Fruit fly (Drosophila melanogaster): Measurements from ENCODE around the gene CG32829.

The CG32829 gene

DNA sequence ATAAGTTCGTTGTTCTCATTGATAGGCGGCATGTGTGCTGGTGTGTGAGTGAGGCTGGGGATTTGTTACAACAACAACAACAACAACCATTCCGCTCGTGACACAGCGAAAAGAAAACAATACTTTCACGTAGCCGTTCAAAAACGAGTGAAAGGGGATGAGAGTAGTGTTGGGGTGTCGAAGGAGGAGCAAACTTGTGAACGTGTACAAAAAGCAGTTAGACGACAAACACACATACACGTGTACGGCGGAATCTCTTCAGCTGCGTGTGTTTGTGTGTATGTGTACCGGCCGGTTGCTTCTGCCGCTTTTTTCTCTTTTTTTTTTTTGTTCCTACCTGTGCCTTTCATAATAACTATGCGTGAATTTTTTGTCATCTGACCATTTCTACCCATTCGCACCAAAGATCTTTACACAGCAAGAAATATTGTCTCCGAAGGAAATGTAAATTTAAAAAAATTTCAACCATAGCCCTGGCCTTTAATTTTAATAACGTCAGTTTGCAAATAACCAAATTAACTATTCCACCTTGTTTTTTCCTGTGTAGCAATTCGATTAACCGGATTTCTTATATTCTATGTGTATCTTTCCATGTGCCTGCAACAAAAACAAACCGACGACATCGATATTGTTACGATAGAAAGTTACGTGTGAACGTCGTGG, 6.0 kb upstream of the CG32829 start:
- TF ChIP-seq insv (optimal IDR thresholded peaks at IDR 0.05) (no peak), ttk (optimal IDR thresholded peaks at IDR 0.05) (no peak), h (optimal IDR thresholded peaks at IDR 0.05) (no peak), psq (optimal IDR thresholded peaks at IDR 0.05) (no peak), Sin3A (optimal IDR thresholded peaks at IDR 0.05) (no peak), Myc (optimal IDR thresholded peaks at IDR 0.05) (no peak)

DNA sequence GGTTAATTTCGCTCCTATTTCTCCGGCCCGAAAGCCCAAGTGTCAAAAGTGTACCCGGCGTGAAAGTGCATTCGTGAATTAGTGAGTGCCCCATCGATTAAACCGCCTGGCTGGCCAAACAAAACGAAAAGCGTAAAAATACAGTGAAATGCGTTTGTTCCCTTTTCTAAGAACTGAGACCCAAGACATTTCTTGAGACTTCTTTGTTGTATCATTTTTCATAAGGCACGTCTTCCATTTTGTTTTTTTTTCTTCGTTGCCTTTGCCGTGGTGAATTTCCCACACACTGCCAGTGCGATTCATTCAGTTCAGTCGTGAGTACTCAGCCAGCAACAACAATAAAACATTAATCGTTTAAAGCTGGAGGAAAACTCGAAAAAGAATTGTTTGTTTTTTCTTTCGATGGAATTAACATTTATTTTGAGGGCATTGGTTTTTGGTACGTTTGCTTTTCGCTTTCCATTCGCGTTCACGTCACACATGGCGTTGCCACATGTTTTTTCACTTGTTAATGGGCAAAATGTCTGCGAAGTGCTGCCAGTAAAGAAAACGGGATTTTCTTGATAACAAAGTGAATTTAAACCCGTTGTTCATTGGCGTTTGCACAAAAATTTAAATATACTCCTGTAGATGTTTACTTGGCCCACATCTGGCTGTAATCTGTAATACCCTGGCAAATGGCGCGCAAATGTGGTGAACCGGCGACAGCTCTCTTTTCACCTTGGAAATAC, 5.3 kb upstream of the CG32829 start:
- TF ChIP-seq Sin3A (optimal IDR thresholded peaks at IDR 0.05) (no peak), h (optimal IDR thresholded peaks at IDR 0.05) (no peak), Myc (optimal IDR thresholded peaks at IDR 0.05) (no peak)

DNA sequence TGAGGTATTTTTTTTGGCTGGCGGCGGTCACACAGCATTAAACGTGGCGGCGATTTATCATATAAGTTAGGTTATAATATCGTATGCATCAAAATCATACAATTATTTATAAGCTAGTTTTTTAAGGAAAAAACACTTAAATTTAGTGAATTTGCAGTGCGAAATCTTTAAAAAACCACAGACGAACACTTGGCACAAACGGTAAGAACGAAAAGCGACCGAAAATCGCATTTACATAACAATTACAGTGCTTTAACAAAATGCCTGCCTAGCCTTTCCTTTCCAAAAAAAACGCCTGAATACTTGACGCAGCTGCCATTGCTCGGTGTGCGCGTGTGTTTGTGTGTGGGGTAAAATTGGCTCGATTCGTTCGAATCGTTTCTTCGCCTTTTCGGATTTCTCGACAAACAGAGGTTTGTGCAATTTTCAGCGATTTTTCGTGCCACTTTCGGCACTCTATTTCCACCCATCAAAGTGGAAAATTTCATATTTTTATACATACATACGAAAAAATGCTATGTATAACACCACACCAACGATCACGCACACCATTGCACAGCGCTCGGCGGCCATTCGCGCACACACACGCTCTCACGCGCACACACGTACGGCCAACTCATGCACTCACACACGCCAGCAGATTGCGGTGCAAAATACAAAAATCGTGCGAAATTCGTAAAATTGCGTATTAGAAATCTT, 4.6 kb upstream of the CG32829 start, which contains the start of gene Hrb27C:
Gene Hrb27C, plus strand, starts transcription at position 44 of the 699 bp plus-strand sequence.
- no peak for TF ChIP-seq psq (optimal IDR thresholded peaks at IDR 0.05)
- no peak for TF ChIP-seq ttk (optimal IDR thresholded peaks at IDR 0.05)
- TF ChIP-seq insv (optimal IDR thresholded peaks at IDR 0.05): no peak
- TF ChIP-seq Sin3A (optimal IDR thresholded peaks at IDR 0.05): no peak
- TF ChIP-seq h (optimal IDR thresholded peaks at IDR 0.05): no peak
- TF ChIP-seq Myc (optimal IDR thresholded peaks at IDR 0.05): no peak

DNA sequence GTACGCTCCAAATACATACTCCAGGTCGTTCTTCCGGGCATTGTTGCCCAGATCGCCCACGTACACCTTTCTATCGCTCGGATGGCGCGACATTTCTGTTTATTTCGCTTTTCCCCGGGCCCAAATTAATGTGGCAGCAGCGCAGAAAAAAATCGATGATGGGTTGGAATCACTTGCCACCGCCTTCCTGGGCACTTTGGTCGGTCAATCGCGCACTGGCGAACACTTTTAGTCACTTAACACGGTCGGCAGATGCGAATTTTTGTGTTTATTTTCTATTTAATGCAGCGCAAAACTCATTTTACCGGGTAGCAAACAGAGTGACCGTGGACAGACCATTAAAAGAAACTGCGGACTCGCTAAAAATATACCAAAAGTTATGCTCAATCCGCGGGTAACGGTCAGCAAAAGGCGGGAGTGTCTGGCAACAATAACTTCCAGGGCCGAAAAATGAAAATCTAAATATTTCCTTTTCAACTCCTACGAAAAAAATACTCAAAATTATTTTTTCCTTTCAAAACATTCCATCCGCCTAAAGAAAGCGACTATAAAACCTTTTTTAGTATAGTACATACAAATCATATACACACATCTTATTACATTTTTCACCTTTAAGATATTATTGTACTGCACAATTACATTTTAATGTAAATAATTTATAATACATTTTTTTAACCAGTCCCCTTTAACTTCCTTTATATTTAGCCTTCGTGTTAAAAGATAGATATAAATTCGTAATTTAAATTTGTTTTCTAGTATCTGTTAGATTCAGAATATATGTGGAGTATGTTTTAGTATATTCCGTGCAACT, 3.8 kb upstream of the CG32829 start, which contains the start of gene x16:
Gene x16, minus strand, starts transcription at position 361 of the 811 bp plus-strand sequence.
- TF ChIP-seq Myc (optimal IDR thresholded peaks at IDR 0.05) (no peak), Sin3A (optimal IDR thresholded peaks at IDR 0.05) (no peak), insv (optimal IDR thresholded peaks at IDR 0.05) (no peak), psq (optimal IDR thresholded peaks at IDR 0.05) (no peak), h (optimal IDR thresholded peaks at IDR 0.05) (no peak), ttk (optimal IDR thresholded peaks at IDR 0.05) (no peak)

DNA sequence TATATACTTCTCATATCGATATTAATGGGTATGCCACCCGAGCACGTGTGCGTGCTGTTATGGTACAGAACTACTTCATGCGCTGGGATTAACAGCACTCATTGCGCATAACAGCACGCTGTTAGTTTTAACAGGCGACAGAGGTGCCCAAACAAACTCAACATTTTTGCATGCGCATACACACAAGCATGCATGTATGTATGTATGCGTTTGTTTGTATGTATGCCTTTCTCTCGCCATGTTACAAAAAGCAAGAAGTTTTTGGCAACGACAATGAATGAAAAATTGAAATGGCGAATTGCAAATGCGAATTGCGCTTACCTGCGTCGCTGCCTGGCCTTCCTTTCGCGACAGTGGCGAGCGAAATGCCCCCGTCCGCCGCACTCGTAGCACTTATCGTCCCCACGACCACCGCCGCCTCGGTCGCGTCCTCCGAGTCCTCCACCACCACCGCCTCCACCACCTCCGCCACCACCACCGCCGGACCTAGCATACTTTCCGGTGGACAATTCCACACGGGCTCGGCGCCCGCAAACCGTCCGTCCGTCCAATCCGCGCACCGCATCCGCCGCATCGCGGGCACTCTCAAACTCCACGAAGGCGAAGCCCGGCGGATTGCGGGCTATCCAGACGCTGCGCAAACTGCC, 3.1 kb upstream of the CG32829 start:
- TF ChIP-seq h (optimal IDR thresholded peaks at IDR 0.05): no peak
- TF ChIP-seq psq (optimal IDR thresholded peaks at IDR 0.05): no peak
- no peak for TF ChIP-seq Sin3A (optimal IDR thresholded peaks at IDR 0.05)
- no peak for TF ChIP-seq Myc (optimal IDR thresholded peaks at IDR 0.05)
- TF ChIP-seq ttk (optimal IDR thresholded peaks at IDR 0.05): no peak
- TF ChIP-seq insv (optimal IDR thresholded peaks at IDR 0.05): no peak

DNA sequence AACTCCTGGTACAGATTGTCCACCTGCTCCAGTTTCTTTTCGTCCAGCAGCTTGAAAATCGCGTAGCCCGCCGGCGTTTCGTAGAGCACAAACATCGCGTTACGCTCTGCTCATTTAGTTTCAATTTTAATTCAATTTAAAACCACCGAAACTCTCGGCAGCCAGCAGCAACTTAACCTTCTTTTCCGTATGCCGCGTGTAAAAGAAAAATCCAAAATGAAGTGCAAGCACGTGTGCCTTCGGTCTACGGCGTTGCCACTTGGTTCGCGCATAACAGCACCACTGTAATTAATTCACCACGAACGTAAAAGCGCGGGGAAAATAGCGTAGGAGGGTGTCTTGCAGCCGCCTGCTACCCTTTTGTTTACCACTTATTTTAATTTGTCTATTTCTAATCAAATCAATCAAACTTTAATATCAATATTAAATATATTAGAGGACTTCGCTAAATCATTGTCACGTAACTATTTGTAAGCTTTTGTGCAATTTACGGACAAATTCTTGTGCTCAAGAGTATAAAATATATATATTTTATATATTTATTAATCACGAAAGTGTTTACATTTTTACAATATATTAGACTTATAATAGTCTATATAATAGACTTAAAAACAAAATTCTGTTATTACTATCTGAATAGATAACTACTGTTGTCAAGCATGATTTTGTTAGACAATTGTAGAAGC, 2.4 kb upstream of the CG32829 start, which contains the start of gene nop5:
Gene nop5, minus strand, starts transcription at position 227 of the 686 bp plus-strand sequence.
- TF ChIP-seq insv (optimal IDR thresholded peaks at IDR 0.05) (no peak), ttk (optimal IDR thresholded peaks at IDR 0.05) (no peak), h (optimal IDR thresholded peaks at IDR 0.05) (no peak), Sin3A (optimal IDR thresholded peaks at IDR 0.05) (no peak), Myc (optimal IDR thresholded peaks at IDR 0.05) (no peak), psq (optimal IDR thresholded peaks at IDR 0.05) (no peak)

DNA sequence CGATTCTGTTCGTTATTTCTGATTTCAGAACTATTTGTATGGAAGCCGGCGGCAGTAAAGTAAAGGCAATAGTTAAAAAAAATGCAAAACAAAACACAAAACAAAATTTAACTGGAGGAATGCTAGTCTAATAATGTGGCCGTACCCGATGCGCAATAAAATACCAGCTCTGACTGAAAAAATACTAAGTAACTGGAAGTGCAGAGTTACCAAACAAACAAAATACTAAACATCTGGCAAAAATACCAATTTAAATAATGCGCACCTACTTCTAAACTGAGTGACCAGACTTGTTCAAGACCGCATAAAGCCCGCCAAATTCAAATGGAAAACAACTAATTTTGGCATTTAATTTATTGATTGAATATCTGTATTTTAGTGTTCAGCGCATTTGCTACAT, 2.3 kb downstream of the CG32829 start, which contains the start of gene Wee1:
Gene Wee1, minus strand, starts transcription at position 175 of the 400 bp plus-strand sequence.
- TF ChIP-seq h (optimal IDR thresholded peaks at IDR 0.05) (no peak), insv (optimal IDR thresholded peaks at IDR 0.05) (no peak), Myc (optimal IDR thresholded peaks at IDR 0.05) (no peak), ttk (optimal IDR thresholded peaks at IDR 0.05) (no peak), Sin3A (optimal IDR thresholded peaks at IDR 0.05) (no peak), psq (optimal IDR thresholded peaks at IDR 0.05) (no peak)

DNA sequence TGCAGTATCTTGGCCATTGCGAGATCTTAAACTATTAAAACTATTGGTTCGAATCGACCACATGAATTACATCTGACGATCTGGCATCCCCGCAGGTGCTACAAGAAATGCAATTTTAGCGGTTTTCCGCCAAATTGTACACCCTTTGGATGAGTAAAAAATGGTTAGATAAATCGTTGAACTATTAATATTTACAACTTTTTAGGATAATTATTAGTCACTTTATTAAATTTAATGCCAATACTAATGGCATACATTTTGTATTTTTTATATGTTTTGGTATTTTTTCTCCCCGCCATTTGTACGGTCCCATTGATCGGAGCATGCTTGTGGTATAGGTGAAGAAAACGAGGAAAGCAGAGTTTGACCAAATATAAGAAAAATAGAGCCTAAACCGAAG, 8.5 kb downstream of the CG32829 start, which contains the start of the genes Polr1F and Rat1:
Gene Polr1F, minus strand, starts transcription at position 84 of the 400 bp plus-strand sequence.
Gene Rat1, plus strand, starts transcription at position 323 of the 400 bp plus-strand sequence.
- TF ChIP-seq insv (optimal IDR thresholded peaks at IDR 0.05) (no peak), Myc (optimal IDR thresholded peaks at IDR 0.05) (no peak), Sin3A (optimal IDR thresholded peaks at IDR 0.05) (no peak), h (optimal IDR thresholded peaks at IDR 0.05) (no peak), ttk (optimal IDR thresholded peaks at IDR 0.05) (no peak), psq (optimal IDR thresholded peaks at IDR 0.05) (no peak)

DNA sequence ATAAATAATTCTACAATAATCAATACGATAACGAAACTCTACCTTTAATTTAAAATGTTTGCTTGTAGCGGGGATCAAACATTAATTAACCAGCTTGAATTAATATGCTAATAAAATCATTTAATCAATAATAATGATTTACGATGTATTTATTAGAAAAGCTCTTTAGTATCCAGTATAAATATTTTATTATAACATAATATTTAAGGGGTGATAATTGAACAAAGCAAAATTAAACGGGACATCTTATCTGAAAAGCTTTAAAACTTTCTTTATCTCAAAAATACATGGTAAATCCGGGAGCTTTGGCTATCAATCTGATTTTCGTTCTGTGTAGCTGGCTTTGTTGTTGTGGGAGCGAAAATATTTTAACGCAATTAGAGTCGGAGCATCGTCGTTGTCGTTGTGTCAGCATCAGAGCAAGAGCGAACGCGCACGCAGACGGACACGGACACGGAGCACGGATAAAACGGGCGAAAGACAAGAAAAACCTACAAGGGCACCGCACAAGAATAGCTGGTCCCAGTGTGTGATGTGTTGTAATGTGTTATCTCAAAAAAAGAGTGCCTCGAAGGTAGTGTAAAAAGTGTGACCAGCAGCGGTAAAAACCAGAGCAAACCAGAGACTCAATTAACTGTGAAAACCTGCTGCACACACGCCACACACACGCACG, 41.6 kb downstream of the CG32829 start, which contains the start of gene Nlg2:
Gene Nlg2, plus strand, starts transcription at position 375 of the 673 bp plus-strand sequence.
- no peak for TF ChIP-seq insv (optimal IDR thresholded peaks at IDR 0.05)
- no peak for TF ChIP-seq psq (optimal IDR thresholded peaks at IDR 0.05)
- TF ChIP-seq ttk (optimal IDR thresholded peaks at IDR 0.05): no peak
- TF ChIP-seq h (optimal IDR thresholded peaks at IDR 0.05): no peak
- no peak for TF ChIP-seq Myc (optimal IDR thresholded peaks at IDR 0.05)
- no peak for TF ChIP-seq Sin3A (optimal IDR thresholded peaks at IDR 0.05)

DNA sequence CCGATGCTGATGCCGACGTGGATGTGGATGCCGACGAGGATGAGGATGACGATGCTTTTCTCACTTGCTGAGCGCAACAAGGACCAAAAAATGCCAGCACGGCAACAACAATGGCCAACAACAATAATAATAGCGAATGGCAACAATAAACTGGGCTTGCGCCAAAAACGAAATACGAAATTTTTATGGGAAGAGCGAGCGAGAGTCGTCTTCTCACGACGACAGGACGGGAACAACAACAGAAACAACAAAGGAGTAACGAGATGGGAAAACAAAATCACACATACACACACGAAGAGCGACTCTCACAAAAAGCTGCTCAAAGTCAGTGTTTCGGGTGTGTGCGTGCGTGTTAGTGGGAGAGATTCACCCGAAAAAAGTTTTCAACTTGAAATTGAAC, 42.2 kb downstream of the CG32829 start:
- no peak for TF ChIP-seq Myc (optimal IDR thresholded peaks at IDR 0.05)
- no peak for TF ChIP-seq h (optimal IDR thresholded peaks at IDR 0.05)
- no peak for TF ChIP-seq insv (optimal IDR thresholded peaks at IDR 0.05)
- no peak for TF ChIP-seq ttk (optimal IDR thresholded peaks at IDR 0.05)
- no peak for TF ChIP-seq Sin3A (optimal IDR thresholded peaks at IDR 0.05)
- TF ChIP-seq psq (optimal IDR thresholded peaks at IDR 0.05): no peak

All from Kc167 (cell line).